Fruit fly (Drosophila melanogaster): ENCODE measurements around the gene CG10300.

CG10300 gene

DNA sequence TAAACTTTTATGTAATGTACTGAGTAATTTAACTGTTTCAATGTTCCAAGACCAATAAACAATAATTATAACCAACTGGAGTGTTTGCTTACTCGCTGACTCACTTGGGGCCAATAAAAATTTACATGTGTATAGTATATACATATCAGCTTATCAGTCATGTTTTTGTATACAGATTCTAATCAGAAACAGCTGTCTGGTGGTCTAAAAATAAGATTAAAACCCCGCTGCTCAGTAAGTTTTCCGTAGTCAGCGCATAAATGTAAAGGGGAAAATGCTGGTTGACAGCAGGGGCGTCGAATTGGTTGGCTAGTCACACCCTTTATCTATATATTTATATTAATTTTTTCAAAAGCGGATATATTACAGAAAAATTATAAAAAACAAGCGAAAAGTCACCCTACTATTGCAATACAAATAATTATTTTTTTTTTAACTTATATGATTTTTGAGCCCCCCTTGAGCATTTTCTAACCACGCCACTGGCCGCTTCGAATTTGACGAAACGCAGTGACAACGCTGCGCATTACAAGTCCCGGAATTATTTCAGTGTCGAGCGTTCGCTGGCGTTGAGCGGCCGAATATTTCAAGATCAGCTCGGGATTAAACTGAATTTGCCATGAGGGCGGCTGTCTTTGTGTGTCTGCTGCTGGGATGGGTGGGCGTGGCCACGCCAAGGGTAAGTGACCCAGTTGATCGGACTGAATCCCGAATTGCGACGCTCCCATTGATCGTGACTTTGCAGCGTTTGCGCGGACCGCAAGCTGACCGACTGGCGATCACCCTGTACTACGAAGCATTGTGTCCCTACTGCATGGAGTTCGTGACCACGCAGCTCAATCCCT, 32.8 kb upstream of the CG10300 start, which contains the start of gene GILT2 (continued):
- TF ChIP-seq Blimp-1 (GFP tag; optimal IDR thresholded peaks at IDR 0.05): peak; percentile 68
- peak; percentile 88 for TF ChIP-seq Met (GFP tag; optimal IDR thresholded peaks at IDR 0.05)
- peak; percentile 73 for TF ChIP-seq pdm3 (GFP tag; optimal IDR thresholded peaks at IDR 0.05)
- peak; percentile 4 for TF ChIP-seq dac (GFP tag; optimal IDR thresholded peaks at IDR 0.05)
- peak; percentile 75 for TF ChIP-seq Eip75B (GFP tag; optimal IDR thresholded peaks at IDR 0.05)
- peak; percentile 67 for TF ChIP-seq Sox15 (GFP tag; optimal IDR thresholded peaks at IDR 0.05)
- no peak for TF ChIP-seq salr (GFP tag; optimal IDR thresholded peaks at IDR 0.05)
- peak; percentile 80 for TF ChIP-seq Hr39 (GFP tag; optimal IDR thresholded peaks at IDR 0.05)
- TF ChIP-seq CG9139 (GFP tag; optimal IDR thresholded peaks at IDR 0.05): peak; percentile 30
- peak; percentile 88 for TF ChIP-seq cyc (GFP tag; optimal IDR thresholded peaks at IDR 0.05)
- TF ChIP-seq ss (GFP tag; optimal IDR thresholded peaks at IDR 0.05): peak; percentile 60 to 73
- peak; percentile 89 for TF ChIP-seq Eip78C (GFP tag)
- no peak for TF ChIP-seq spab (GFP tag; optimal IDR thresholded peaks at IDR 0.05)
- peak; percentile 91 for TF ChIP-seq esn (GFP tag; optimal IDR thresholded peaks at IDR 0.05)
- peak; percentile 66 for TF ChIP-seq CG6808 (GFP tag; optimal IDR thresholded peaks at IDR 0.05)
- TF ChIP-seq CG8119 (GFP tag; IDR thresholded peaks at IDR 0.05): peak; percentile 74
- TF ChIP-seq CG34406 (GFP tag; optimal IDR thresholded peaks at IDR 0.05): peak; percentile 83
- TF ChIP-seq Sox102F (GFP tag; optimal IDR thresholded peaks at IDR 0.05): peak; percentile 89
- peak; percentile 89 for TF ChIP-seq topi (GFP tag; optimal IDR thresholded peaks at IDR 0.05)
- peak; percentile 71 for TF ChIP-seq CG7368 (GFP tag; optimal IDR thresholded peaks at IDR 0.05)

DNA sequence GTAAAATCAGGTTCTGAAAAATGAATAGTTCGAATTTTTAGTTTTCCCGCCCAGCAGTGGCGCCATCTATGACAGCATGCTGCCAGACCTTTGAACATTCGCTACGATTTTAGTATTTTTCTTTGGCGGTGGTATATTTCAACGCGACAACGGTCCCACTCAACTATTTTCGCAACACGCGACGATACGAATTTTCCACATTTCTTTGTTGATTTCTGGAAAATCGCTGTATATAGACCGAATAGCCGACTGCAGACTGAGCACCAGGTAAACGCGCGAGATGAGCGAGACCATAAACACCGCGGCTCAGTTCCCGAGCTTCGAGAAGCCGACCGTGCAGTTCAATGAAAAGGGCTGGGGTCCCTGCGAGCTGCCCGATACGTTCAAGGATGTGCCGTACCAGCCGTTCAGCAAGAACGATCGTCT, 31.4 kb upstream of the CG10300 start, which contains the start of gene eIF3d1:
Gene eIF3d1 (plus strand): TSS at position 129 of the 426 bp plus-strand sequence.
- TF ChIP-seq svp (GFP tag) (peak; percentile 60), esn (GFP tag; optimal IDR thresholded peaks at IDR 0.05) (peak; percentile 11), OdsH (GFP tag; optimal IDR thresholded peaks at IDR 0.05) (no peak), Sox14 (GFP tag; optimal IDR thresholded peaks at IDR 0.05) (peak; percentile 83), CG31627 (GFP tag; optimal IDR thresholded peaks at IDR 0.05) (peak; percentile 29), Eip78C (GFP tag) (peak; percentile 46), Hr4 (GFP tag; optimal IDR thresholded peaks at IDR 0.05) (no peak), cyc (GFP tag; optimal IDR thresholded peaks at IDR 0.05) (peak; percentile 33)

DNA sequence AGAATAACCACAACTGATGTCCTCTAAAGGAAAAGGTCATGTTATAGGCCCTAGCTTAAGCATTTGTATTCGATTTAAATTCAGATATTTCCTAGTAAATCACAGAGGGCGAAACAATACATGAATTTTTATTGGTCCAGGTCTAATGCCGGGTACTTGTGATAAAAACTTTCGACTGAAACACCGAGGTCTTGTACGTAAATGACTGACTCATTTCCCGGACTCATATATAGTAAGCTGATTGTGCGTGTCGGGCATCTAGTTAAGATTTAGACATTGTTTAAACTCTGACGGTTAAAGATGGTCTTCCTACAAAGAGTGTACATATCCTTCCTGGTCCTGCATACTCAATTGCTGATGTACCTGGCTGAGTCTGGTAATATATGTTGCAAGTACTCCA, 29.1 kb upstream of the CG10300 start, which contains the start of gene CG16710:
Gene CG16710 (plus strand): TSS at position 301 of the 400 bp plus-strand sequence.
- TF ChIP-seq CG11294 (GFP tag; IDR thresholded peaks at IDR 0.05) (no peak), CG16779 (tag; optimal IDR thresholded peaks at IDR 0.05) (no peak), Hr39 (GFP tag; optimal IDR thresholded peaks at IDR 0.05) (no peak), Smox (GFP tag; optimal IDR thresholded peaks at IDR 0.05) (no peak), Sox14 (GFP tag; optimal IDR thresholded peaks at IDR 0.05) (no peak), CG11762 (GFP tag; optimal IDR thresholded peaks at IDR 0.05; ENCODE audit: insufficient read depth) (no peak), CG31627 (GFP tag; optimal IDR thresholded peaks at IDR 0.05) (no peak), CG32006 (GFP tag; optimal IDR thresholded peaks at IDR 0.05) (no peak), CG7368 (GFP tag; optimal IDR thresholded peaks at IDR 0.05) (no peak), CG6808 (GFP tag; optimal IDR thresholded peaks at IDR 0.05) (no peak), dac (GFP tag; optimal IDR thresholded peaks at IDR 0.05) (no peak)

DNA sequence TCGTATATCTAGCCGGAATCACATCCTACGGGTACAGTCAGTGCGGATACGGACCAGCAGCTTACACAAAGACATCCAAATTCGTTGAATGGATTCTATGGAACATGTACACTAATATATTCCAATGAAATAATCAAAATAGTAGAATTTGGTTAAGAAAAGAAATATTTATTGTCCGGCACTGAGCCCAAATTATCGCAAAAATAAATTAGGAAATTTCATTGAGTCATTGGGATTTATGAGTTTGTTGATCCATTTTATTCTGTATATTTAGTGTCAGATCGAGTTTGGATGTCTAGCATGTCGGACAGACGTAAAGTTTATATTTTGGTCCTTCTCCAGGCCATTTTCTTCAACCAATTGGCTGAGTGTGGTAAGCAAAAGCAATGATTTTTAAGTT, 27.6 kb upstream of the CG10300 start, which contains the start of gene CG18754:
Gene CG18754 (plus strand): TSS at position 301 of the 400 bp plus-strand sequence.
- TF ChIP-seq svp (GFP tag) (peak; percentile 43), Hr39 (GFP tag; optimal IDR thresholded peaks at IDR 0.05) (no peak), eg (GFP tag; IDR thresholded peaks at IDR 0.05) (no peak), CG8319 (GFP tag; optimal IDR thresholded peaks at IDR 0.05) (no peak), acj6 (GFP tag; optimal IDR thresholded peaks at IDR 0.05) (no peak)
